Worm (Caenorhabditis elegans) whole organism, L1 larva: Measurements from ENCODE around the gene pak-2.

ENCODE experiments used
- C04F5.9 ChIP-seq: sonication (generic microtip); optimal IDR thresholded peaks from 2 replicates; lab custom pipeline; 2016; ENCODE audit warnings: missing genetic modification characterization, missing compliant biosample characterization
- C16A3.4 ChIP-seq: fragments of 150-350 bp; optimal IDR thresholded peaks from 2 replicates; lab custom pipeline; 2014; ENCODE audit warnings: missing biosample characterization, missing genetic modification characterization
- C34B4.2 ChIP-seq: sonication (generic microtip); optimal IDR thresholded peaks from 2 replicates; lab custom pipeline; 2017; ENCODE audit warnings: mild to moderate bottlenecking, missing genetic modification characterization, missing compliant biosample characterization
- F16B12.6 ChIP-seq: fragments of 150-350 bp; optimal IDR thresholded peaks from 2 replicates; lab custom pipeline; 2014; ENCODE audit warnings: missing biosample characterization, missing genetic modification characterization
- aha-1 ChIP-seq: fragments of 150-350 bp; optimal IDR thresholded peaks from 2 replicates; lab custom pipeline; 2014; ENCODE audit warnings: missing biosample characterization, missing genetic modification characterization
- aly-2 ChIP-seq: fragments of 150-350 bp; optimal IDR thresholded peaks from 2 replicates; lab custom pipeline; 2014; ENCODE audit warnings: missing biosample characterization, missing genetic modification characterization
- ama-1 ChIP-seq: fragments of 150-350 bp; optimal IDR thresholded peaks from 2 replicates; lab custom pipeline; 2014
- blmp-1 ChIP-seq: fragments of 150-350 bp; optimal IDR thresholded peaks from 2 replicates; lab custom pipeline; 2014; ENCODE audit warnings: missing biosample characterization, missing genetic modification characterization
- ceh-63 ChIP-seq: fragments of 200-800 bp; sonication (Bioruptor generic); optimal IDR thresholded peaks from 2 replicates; lab custom pipeline; 2018; ENCODE audit warnings: mild to moderate bottlenecking, missing genetic modification characterization, missing compliant biosample characterization
- ceh-8 ChIP-seq: fragments of 200-800 bp; sonication (Bioruptor generic); optimal IDR thresholded peaks from 2 replicates; lab custom pipeline; 2018; ENCODE audit warnings: mild to moderate bottlenecking, missing genetic modification characterization, moderate library complexity, missing compliant biosample characterization
- ceh-90 ChIP-seq: sonication (generic microtip); optimal IDR thresholded peaks from 2 replicates; lab custom pipeline; 2016; ENCODE audit warnings: missing genetic modification characterization, missing compliant biosample characterization
- ces-1 ChIP-seq: fragments of 150-350 bp; optimal IDR thresholded peaks from 2 replicates; lab custom pipeline; 2014; ENCODE audit warnings: missing biosample characterization, missing genetic modification reagents, missing genetic modification characterization
- dpl-1 ChIP-seq, 3 experiments: fragments of 150-350 bp in 2 of 3; sonication (generic microtip) in 1 of 3; optimal IDR thresholded peaks; 2 replicates each; lab custom pipeline; 2014 to 2017; ENCODE audit warnings: missing biosample characterization in 3 of 3, missing genetic modification characterization in 3 of 3, missing genetic modification reagents in 3 of 3
- egl-13 ChIP-seq: sonication (generic microtip); optimal IDR thresholded peaks from 2 replicates; lab custom pipeline; 2016; ENCODE audit warnings: missing genotype, missing genetic modification reagents, missing genetic modification characterization, missing compliant biosample characterization
- egl-27 ChIP-seq, 2 experiments: fragments of 150-350 bp in 1 of 2; sonication (generic microtip); optimal IDR thresholded peaks; 3 replicates each; lab custom pipeline; 2017 to 2018; ENCODE audit warnings: missing biosample characterization in 2 of 2, missing genetic modification characterization in 2 of 2, missing genetic modification reagents in 2 of 2
- elt-2 ChIP-seq: sonication (generic microtip); optimal IDR thresholded peaks from 2 replicates; lab custom pipeline; 2016; ENCODE audit warnings: missing genetic modification characterization, mild to moderate bottlenecking, inconsistent platforms, missing compliant biosample characterization, missing genetic modification reagents
- elt-3 ChIP-seq, 6 experiments: fragments of 150-350 bp in 1 of 6; sonication (generic microtip); optimal IDR thresholded peaks; 2 replicates each; lab custom pipeline; 2017 to 2018; ENCODE audit warnings: missing biosample characterization in 6 of 6, missing genetic modification characterization in 6 of 6, inconsistent platforms in 1 of 6
- fkh-10 ChIP-seq: sonication (generic microtip); optimal IDR thresholded peaks from 2 replicates; lab custom pipeline; 2017; ENCODE audit warnings: missing biosample characterization, missing genetic modification reagents, missing genetic modification characterization
- fkh-8 ChIP-seq: sonication (generic microtip); optimal IDR thresholded peaks from 2 replicates; lab custom pipeline; 2016; ENCODE audit warnings: mild to moderate bottlenecking, missing genetic modification characterization, missing compliant biosample characterization
- fos-1 ChIP-seq: fragments of 150-350 bp; optimal IDR thresholded peaks from 2 replicates; lab custom pipeline; 2014; ENCODE audit warnings: missing biosample characterization, missing genetic modification characterization
- hlh-17 ChIP-seq: fragments of 200-800 bp; sonication (Bioruptor generic); optimal IDR thresholded peaks from 2 replicates; lab custom pipeline; 2018; ENCODE audit warnings: missing genetic modification characterization, mild to moderate bottlenecking, missing compliant biosample characterization, moderate library complexity, borderline replicate concordance
- irx-1 ChIP-seq: sonication (generic microtip); optimal IDR thresholded peaks from 2 replicates; lab custom pipeline; 2016; ENCODE audit warnings: missing genetic modification characterization, missing compliant biosample characterization
- isw-1 ChIP-seq: fragments of 200-800 bp; sonication (Bioruptor generic); IDR thresholded peaks from 2 replicates; pipeline ENCODE4 v1.3.6; 2022; ENCODE audit warnings: missing genetic modification characterization, missing compliant biosample characterization
- jun-1 ChIP-seq: fragments of 150-350 bp; optimal IDR thresholded peaks from 2 replicates; lab custom pipeline; 2014; ENCODE audit warnings: missing biosample characterization, missing genetic modification reagents, missing genetic modification characterization
- lin-14 ChIP-seq: fragments of 200-800 bp; sonication (Bioruptor generic); optimal IDR thresholded peaks from 2 replicates; lab custom pipeline; 2018; ENCODE audit warnings: mild to moderate bottlenecking, missing genetic modification characterization, moderate library complexity, missing compliant biosample characterization
- lin-15B ChIP-seq: fragments of 150-350 bp; sonication (generic microtip); optimal IDR thresholded peaks from 3 replicates; lab custom pipeline; 2014; ENCODE audit warnings: missing biosample characterization, missing genetic modification characterization
- lin-35 ChIP-seq, 2 experiments: fragments of 150-350 bp; optimal IDR thresholded peaks; 2 replicates each; lab custom pipeline; 2014; ENCODE audit warnings: missing biosample characterization in 2 of 2, missing genetic modification characterization in 2 of 2, missing genetic modification reagents in 2 of 2
- lir-3 ChIP-seq: sonication (generic microtip); optimal IDR thresholded peaks from 2 replicates; lab custom pipeline; 2016; ENCODE audit warnings: mild to moderate bottlenecking, missing genetic modification characterization, moderate library complexity, missing compliant biosample characterization; ENCODE audit not compliant: poor library complexity
- lsy-2 ChIP-seq, 2 experiments: fragments of 150-350 bp; optimal IDR thresholded peaks; 2 replicates each; lab custom pipeline; 2014; ENCODE audit warnings: missing biosample characterization in 2 of 2, missing genetic modification characterization in 2 of 2
- mab-9 ChIP-seq: fragments of 200-800 bp; sonication (Bioruptor generic); IDR thresholded peaks from 2 replicates; pipeline ENCODE4 v1.3.6; 2022; ENCODE audit warnings: missing genetic modification reagents, missing genetic modification characterization, missing compliant biosample characterization
- mdl-1 ChIP-seq, 2 experiments: fragments of 150-350 bp; optimal IDR thresholded peaks; 2 replicates each; lab custom pipeline; 2014 to 2017; ENCODE audit warnings: missing biosample characterization in 2 of 2, missing genetic modification characterization in 2 of 2, inconsistent platforms in 1 of 2
- mef-2 ChIP-seq: fragments of 150-350 bp; optimal IDR thresholded peaks from 2 replicates; lab custom pipeline; 2014; ENCODE audit warnings: missing biosample characterization, missing genetic modification characterization
- nhr-19 ChIP-seq: fragments of 200-800 bp; sonication (Bioruptor generic); conservative IDR thresholded peaks from 2 replicates; pipeline ENCODE4 v1.3.6; 2022; ENCODE audit warnings: missing genetic modification characterization, missing compliant biosample characterization
- nhr-20 ChIP-seq: sonication (generic microtip); optimal IDR thresholded peaks from 2 replicates; lab custom pipeline; 2016; ENCODE audit warnings: mild to moderate bottlenecking, missing genetic modification characterization, missing compliant biosample characterization
- nhr-47 ChIP-seq: sonication (generic microtip); optimal IDR thresholded peaks from 2 replicates; lab custom pipeline; 2016; ENCODE audit warnings: mild to moderate bottlenecking, missing genetic modification characterization, moderate library complexity, missing compliant biosample characterization
- nhr-77 ChIP-seq: fragments of 150-350 bp; optimal IDR thresholded peaks from 2 replicates; lab custom pipeline; 2014; ENCODE audit warnings: missing biosample characterization, missing genetic modification characterization
- nhr-84 ChIP-seq: sonication (generic microtip); optimal IDR thresholded peaks from 2 replicates; lab custom pipeline; 2017; ENCODE audit warnings: missing biosample characterization, missing genetic modification characterization
- nhr-90 ChIP-seq: sonication (generic microtip); optimal IDR thresholded peaks from 2 replicates; lab custom pipeline; 2016; ENCODE audit warnings: mild to moderate bottlenecking, missing genetic modification characterization, missing compliant biosample characterization; ENCODE audit not compliant: poor library complexity
- pqm-1 ChIP-seq: sonication (generic microtip); optimal IDR thresholded peaks from 3 replicates; lab custom pipeline; 2017; ENCODE audit warnings: missing biosample characterization, missing genetic modification characterization
- snpc-4 ChIP-seq: fragments of 150-350 bp; optimal IDR thresholded peaks from 2 replicates; lab custom pipeline; 2014; ENCODE audit warnings: missing biosample characterization, missing genetic modification characterization
- snu-23 ChIP-seq: sonication (generic microtip); optimal IDR thresholded peaks from 2 replicates; lab custom pipeline; 2016; ENCODE audit warnings: missing genetic modification characterization, missing compliant biosample characterization
- sptf-1 ChIP-seq: fragments of 150-350 bp; optimal IDR thresholded peaks from 2 replicates; lab custom pipeline; 2014; ENCODE audit warnings: missing biosample characterization, missing genetic modification characterization
- sup-37 ChIP-seq: fragments of 200-800 bp; sonication (Bioruptor generic); optimal IDR thresholded peaks from 2 replicates; lab custom pipeline; 2018; ENCODE audit warnings: mild to moderate bottlenecking, missing genetic modification characterization, missing compliant biosample characterization
- swsn-7 ChIP-seq: sonication (generic microtip); optimal IDR thresholded peaks from 2 replicates; lab custom pipeline; 2016; ENCODE audit warnings: missing genetic modification characterization, missing compliant biosample characterization
- tbx-2 ChIP-seq: sonication (generic microtip); optimal IDR thresholded peaks from 2 replicates; lab custom pipeline; 2016; ENCODE audit warnings: missing genetic modification characterization, missing compliant biosample characterization
- tlp-1 ChIP-seq: fragments of 150-350 bp; optimal IDR thresholded peaks from 2 replicates; lab custom pipeline; 2014; ENCODE audit warnings: missing biosample characterization, missing genetic modification characterization
- unc-62 ChIP-seq: fragments of 150-350 bp; optimal IDR thresholded peaks from 2 replicates; lab custom pipeline; 2014; ENCODE audit warnings: missing biosample characterization, missing genetic modification reagents, missing genetic modification characterization
- unc-86 ChIP-seq: sonication (generic microtip); optimal IDR thresholded peaks from 2 replicates; lab custom pipeline; 2016; ENCODE audit warnings: missing genetic modification characterization, missing compliant biosample characterization
- unc-98 ChIP-seq: fragments of 200-800 bp; sonication (Bioruptor generic); IDR thresholded peaks from 2 replicates; pipeline ENCODE4 v1.3.6; 2022; ENCODE audit warnings: missing genetic modification characterization, missing compliant biosample characterization
- ztf-11 ChIP-seq, 2 experiments: sonication (generic microtip); optimal IDR thresholded peaks; 2 replicates each; lab custom pipeline; 2016 to 2017; ENCODE audit warnings: missing genetic modification characterization in 2 of 2, missing biosample characterization in 1 of 2, missing compliant biosample characterization in 1 of 2
- ztf-4 ChIP-seq: fragments of 150-350 bp; optimal IDR thresholded peaks from 2 replicates; lab custom pipeline; 2014; ENCODE audit warnings: missing biosample characterization, missing genetic modification characterization

The pak-2 gene

ce11 chrV:11083691-11084090 lies 44.5 kb upstream of the pak-2 start (continued):
- TF ChIP-seq mdl-1 (tag; optimal IDR thresholded peaks at IDR 0.05; lab: Kevin White, UChicago) (peak in 1 of 2 experiments; percentile 70), swsn-7 (peak; percentile 49), F16B12.6 (tag; lab: Kevin White, UChicago) (no peak), ceh-8 (no peak), C16A3.4 (tag; lab: Kevin White, UChicago) (peak; percentile 11), nhr-19 (peak; percentile 67), sup-37 (peak; percentile 28), nhr-77 (tag; lab: Kevin White, UChicago) (peak; percentile 66), nhr-20 (peak; percentile 47), C34B4.2 (tag; lab: Kevin White, UChicago) (no peak)

- TF ChIP-seq irx-1 (tag; lab: Kevin White, UChicago) (no peak), ama-1 (lab: Kevin White, UChicago) (no peak), nhr-19 (no peak), dpl-1 (GFP tag; optimal IDR thresholded peaks at IDR 0.05; lab: Kevin White, UChicago) (no peak), mef-2 (tag; lab: Kevin White, UChicago) (no peak), egl-27 (tag; optimal IDR thresholded peaks at IDR 0.05; lab: Kevin White, UChicago) (no peak), ceh-63 (no peak), C04F5.9 (tag; lab: Kevin White, UChicago) (no peak)
Measured at ce11 chrV:11082964-11083363, 43.7 kb upstream of the pak-2 start.

ce11 chrV:11082475-11082874 lies 43.2 kb upstream of the pak-2 start:
- no peak for TF ChIP-seq egl-13 (tag; lab: Kevin White, UChicago)
- TF ChIP-seq tlp-1: no peak
- no peak for TF ChIP-seq hlh-17 (GFP tag; lab: Kevin White, UChicago)
- TF ChIP-seq mab-9: no peak
- TF ChIP-seq tbx-2: peak; percentile 58
- no peak for TF ChIP-seq unc-86 (tag; lab: Kevin White, UChicago)
- no peak for TF ChIP-seq ces-1
- no peak for TF ChIP-seq ceh-90 (tag; lab: Kevin White, UChicago)
- TF ChIP-seq elt-2: no peak
- TF ChIP-seq snpc-4 (tag; lab: Kevin White, UChicago): no peak
- peak; percentile 96 for TF ChIP-seq aly-2 (tag; lab: Kevin White, UChicago)
- TF ChIP-seq unc-98 (GFP tag; lab: Robert Waterston, UW): no peak
- TF ChIP-seq lir-3 (tag; lab: Kevin White, UChicago): peak; percentile 21
- peak; percentile 32 to 44 for TF ChIP-seq lsy-2 (tag; optimal IDR thresholded peaks at IDR 0.05; lab: Kevin White, UChicago)
- TF ChIP-seq ztf-11 (tag; optimal IDR thresholded peaks at IDR 0.05; lab: Kevin White, UChicago): no peak
- no peak for TF ChIP-seq dpl-1 (GFP tag; optimal IDR thresholded peaks at IDR 0.05; lab: Kevin White, UChicago)
- no peak for TF ChIP-seq ceh-63
- TF ChIP-seq unc-62 (GFP tag; lab: Kevin White, UChicago): no peak
- TF ChIP-seq lin-35 (GFP tag; optimal IDR thresholded peaks at IDR 0.05; lab: Kevin White, UChicago): no peak
- TF ChIP-seq jun-1 (tag; lab: Kevin White, UChicago): no peak
- no peak for TF ChIP-seq pqm-1 (tag; lab: Kevin White, UChicago)
- TF ChIP-seq blmp-1 (tag; lab: Kevin White, UChicago): no peak
- no peak for TF ChIP-seq aha-1
- no peak for TF ChIP-seq elt-3 (tag; optimal IDR thresholded peaks at IDR 0.05; lab: Kevin White, UChicago)
- peak; percentile 88 for TF ChIP-seq lin-14
- TF ChIP-seq sptf-1 (tag; lab: Kevin White, UChicago): no peak
- no peak for TF ChIP-seq F16B12.6 (tag; lab: Kevin White, UChicago)
- TF ChIP-seq fos-1: peak; percentile 12
- no peak for TF ChIP-seq fkh-10 (GFP tag; lab: Kevin White, UChicago)
- no peak for TF ChIP-seq fkh-8 (tag; lab: Kevin White, UChicago)
- no peak for TF ChIP-seq isw-1 (GFP tag; lab: Robert Waterston, UW)
- peak; percentile 71 for TF ChIP-seq nhr-47 (tag; lab: Kevin White, UChicago)
- peak; percentile 81 for TF ChIP-seq ztf-4 (tag; lab: Kevin White, UChicago)
- peak; percentile 24 for TF ChIP-seq nhr-90
- peak; percentile 76 for TF ChIP-seq snu-23 (GFP tag; lab: Kevin White, UChicago)
- no peak for TF ChIP-seq nhr-84 (tag; lab: Kevin White, UChicago)
- peak in 1 of 2 experiments; percentile 24 for TF ChIP-seq egl-27 (tag; optimal IDR thresholded peaks at IDR 0.05; lab: Kevin White, UChicago)
- no peak for TF ChIP-seq lin-15B (tag; lab: Kevin White, UChicago)
